Worm (Caenorhabditis elegans) whole organism, midembryonic: ENCODE measurements around the gene cpg-8.

Experiments
- T22C8.4 ChIP-seq: fragments of 200-800 bp; sonication (Bioruptor generic); IDR thresholded peaks from 2 replicates; pipeline ENCODE4 v1.3.6; 2022; ENCODE audit warnings: missing genetic modification characterization, missing compliant biosample characterization
- cog-1 ChIP-seq: sonication (generic microtip); optimal IDR thresholded peaks from 2 replicates; lab custom pipeline; 2016; ENCODE audit warnings: missing genetic modification characterization, missing compliant biosample characterization
- flt-1 ChIP-seq: fragments of 200-800 bp; sonication (Bioruptor generic); IDR thresholded peaks from 2 replicates; pipeline ENCODE4 v1.3.6; 2022; ENCODE audit warnings: missing genetic modification characterization, missing compliant biosample characterization
- klf-2 ChIP-seq: fragments of 200-800 bp; sonication (Bioruptor generic); conservative IDR thresholded peaks from 2 replicates; pipeline ENCODE4 v1.3.6; 2022; ENCODE audit warnings: missing genetic modification reagents, missing genetic modification characterization, missing compliant biosample characterization
- med-1 ChIP-seq: sonication (generic microtip); optimal IDR thresholded peaks from 2 replicates; lab custom pipeline; 2017; ENCODE audit warnings: missing genetic modification characterization, mild to moderate bottlenecking, missing compliant biosample characterization, antibody characterized with exemption, missing genetic modification reagents; ENCODE audit not compliant: insufficient read depth

- TF ChIP-seq flt-1 (GFP tag; lab: Robert Waterston, UW) (peak; percentile 65; the same call in 1 of the 2 replicates), klf-2 (GFP tag; lab: Robert Waterston, UW) (no peak), med-1 (GFP tag; lab: Kevin White, UChicago) (no peak), T22C8.4 (GFP tag; lab: Robert Waterston, UW) (no peak), cog-1 (tag; lab: Kevin White, UChicago) (no peak)
Observed at ce11 chrV:4647857-4648256, 44.4 kb downstream of the cpg-8 start, which contains the start of gene F41F3.3.
